Worm (Caenorhabditis elegans) whole organism, late embryonic: ENCODE results near the gene Y50D4B.6.

ENCODE experiments used
- ceh-22 ChIP-seq: sonication (generic microtip); optimal IDR thresholded peaks from 2 replicates; lab custom pipeline; 2017; ENCODE audit warnings: missing biosample characterization, missing genetic modification characterization
- ceh-31 ChIP-seq: sonication (generic microtip); optimal IDR thresholded peaks from 2 replicates; lab custom pipeline; 2016; ENCODE audit warnings: missing genetic modification characterization, missing compliant biosample characterization
- dve-1 ChIP-seq: sonication (generic microtip); optimal IDR thresholded peaks from 2 replicates; lab custom pipeline; 2017; ENCODE audit warnings: antibody characterized with exemption, mild to moderate bottlenecking, missing genetic modification characterization, missing compliant biosample characterization
- nfya-1 ChIP-seq: sonication (generic microtip); optimal IDR thresholded peaks from 2 replicates; lab custom pipeline; 2017; ENCODE audit warnings: missing genetic modification characterization, mild to moderate bottlenecking, missing compliant biosample characterization, antibody characterized with exemption, moderate library complexity
- pag-3 ChIP-seq: sonication (generic microtip); optimal IDR thresholded peaks from 2 replicates; lab custom pipeline; 2016; ENCODE audit warnings: missing compliant biosample characterization, missing genetic modification characterization, borderline replicate concordance
- pha-4 ChIP-seq: fragments of 150-350 bp; optimal IDR thresholded peaks from 2 replicates; lab custom pipeline; 2018; ENCODE audit warnings: missing biosample characterization, missing genetic modification reagents, missing genetic modification characterization
- pros-1 ChIP-seq: fragments of 150-350 bp; optimal IDR thresholded peaks from 2 replicates; lab custom pipeline; 2014; ENCODE audit warnings: missing biosample characterization, missing genetic modification reagents, missing genetic modification characterization
- sox-2 ChIP-seq: fragments of 200-800 bp; sonication (Bioruptor generic); IDR thresholded peaks from 2 replicates; pipeline ENCODE4 v1.3.6; 2022; ENCODE audit warnings: missing genetic modification reagents, missing genetic modification characterization, missing compliant biosample characterization
- ttx-3 ChIP-seq: sonication (generic microtip); optimal IDR thresholded peaks from 2 replicates; lab custom pipeline; 2016; ENCODE audit warnings: missing genetic modification reagents, missing genetic modification characterization, missing compliant biosample characterization
- unc-86 ChIP-seq: sonication (generic microtip); optimal IDR thresholded peaks from 2 replicates; lab custom pipeline; 2016; ENCODE audit warnings: missing genetic modification characterization, missing compliant biosample characterization

DNA sequence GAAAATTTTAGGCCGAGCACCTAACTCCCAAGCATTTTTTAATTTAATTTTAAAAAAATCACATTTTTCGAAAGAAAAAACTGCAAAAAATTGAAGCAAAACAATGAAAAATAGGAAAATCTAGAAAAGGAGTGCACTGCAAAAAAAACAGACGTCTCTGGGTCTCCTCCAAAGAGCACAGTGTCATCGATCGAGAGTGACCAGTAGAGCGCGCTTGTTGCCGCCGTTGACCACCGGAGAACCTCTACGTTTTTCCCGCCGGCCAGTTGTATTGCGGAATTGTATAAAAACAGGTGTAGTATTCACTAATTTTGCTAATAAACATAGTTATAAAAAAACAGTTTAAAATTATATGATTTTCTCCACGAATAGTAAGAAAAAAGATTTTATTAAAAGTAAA lies 34.8 kb upstream of the Y50D4B.6 start:
- no peak for TF ChIP-seq unc-86
- TF ChIP-seq ceh-31 (tag; lab: Kevin White, UChicago) = no peak
- TF ChIP-seq pag-3 (tag; lab: Kevin White, UChicago) = no peak
- no peak for TF ChIP-seq sox-2
- TF ChIP-seq nfya-1 (tag; lab: Kevin White, UChicago) = peak; percentile 3
- TF ChIP-seq ttx-3 = no peak
- TF ChIP-seq pha-4 (tag; lab: Kevin White, UChicago) = no peak
- no peak for TF ChIP-seq dve-1 (tag; lab: Kevin White, UChicago)
- no peak for TF ChIP-seq ceh-22 (tag; lab: Kevin White, UChicago)
- TF ChIP-seq pros-1 (tag; lab: Kevin White, UChicago) = no peak
